Fruit fly (Drosophila melanogaster): ENCODE data around the gene MME1.

DNA sequence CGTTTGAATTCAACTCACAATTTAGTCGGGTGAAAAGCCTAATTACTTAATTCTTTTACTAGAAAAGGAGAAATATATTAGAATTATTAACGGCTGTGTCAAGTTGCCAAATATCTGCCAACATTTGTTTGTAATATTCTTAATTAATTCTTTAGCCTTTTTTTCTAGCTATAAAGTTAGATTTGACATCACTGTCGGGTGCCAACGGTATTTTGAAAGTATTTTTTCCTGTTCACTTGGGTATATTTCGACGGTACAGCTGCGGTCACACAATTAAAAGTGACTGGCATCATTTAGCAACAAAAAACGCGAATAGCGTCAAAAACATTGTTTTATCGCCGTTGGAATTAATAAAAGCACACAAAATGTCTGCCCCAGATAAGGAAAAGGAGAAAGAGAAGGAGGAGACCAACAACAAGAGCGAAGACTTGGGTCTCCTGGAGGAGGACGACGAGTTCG, 36.4 kb downstream of the MME1 start, which contains the start of gene Sem1:
- TF ChIP-seq CG15710 (tag; optimal IDR thresholded peaks at IDR 0.05) (no peak), CG10348 (GFP tag; IDR thresholded peaks at IDR 0.05) (no peak), D1 (tag; optimal IDR thresholded peaks at IDR 0.05) (no peak), Pif1B (GFP tag; optimal IDR thresholded peaks at IDR 0.05) (no peak), CG8159 (tag; optimal IDR thresholded peaks at IDR 0.05) (no peak), EcR (GFP tag; optimal IDR thresholded peaks at IDR 0.05) (no peak), CG13204 (GFP tag; optimal IDR thresholded peaks at IDR 0.05) (no peak), gl (tag; optimal IDR thresholded peaks at IDR 0.05) (no peak), CG17806 (tag; optimal IDR thresholded peaks at IDR 0.05) (no peak), Snoo (tag; optimal IDR thresholded peaks at IDR 0.05) (no peak), CG4496 (GFP tag; IDR thresholded peaks at IDR 0.05) (no peak), Ets98B (GFP tag; IDR thresholded peaks at IDR 0.05) (no peak), CG12605 (GFP tag; IDR thresholded peaks at IDR 0.05) (no peak), CG8301 (tag; optimal IDR thresholded peaks at IDR 0.05) (no peak)

Measured in whole organism, pupa.